Worm (Caenorhabditis elegans) whole organism, late embryonic: ENCODE measurements around the gene R05G6.5.

Source experiments
- hlh-30 ChIP-seq: sonication (generic microtip); optimal IDR thresholded peaks from 2 replicates; lab custom pipeline; 2017; ENCODE audit warnings: antibody characterized with exemption, missing genetic modification characterization, missing compliant biosample characterization; ENCODE audit not compliant: insufficient read depth
- pha-4 ChIP-seq: fragments of 150-350 bp; optimal IDR thresholded peaks from 2 replicates; lab custom pipeline; 2018; ENCODE audit warnings: missing biosample characterization, missing genetic modification reagents, missing genetic modification characterization
- pqm-1 ChIP-seq: sonication (generic microtip); optimal IDR thresholded peaks from 2 replicates; lab custom pipeline; 2016; ENCODE audit warnings: missing genetic modification characterization, missing compliant biosample characterization
- syd-9 ChIP-seq: sonication (generic microtip); optimal IDR thresholded peaks from 2 replicates; lab custom pipeline; 2016; ENCODE audit warnings: mild to moderate bottlenecking, missing genetic modification characterization, moderate library complexity, missing compliant biosample characterization
- tbx-2 ChIP-seq: sonication (generic microtip); optimal IDR thresholded peaks from 2 replicates; lab custom pipeline; 2016; ENCODE audit warnings: missing genetic modification characterization, missing compliant biosample characterization

DNA sequence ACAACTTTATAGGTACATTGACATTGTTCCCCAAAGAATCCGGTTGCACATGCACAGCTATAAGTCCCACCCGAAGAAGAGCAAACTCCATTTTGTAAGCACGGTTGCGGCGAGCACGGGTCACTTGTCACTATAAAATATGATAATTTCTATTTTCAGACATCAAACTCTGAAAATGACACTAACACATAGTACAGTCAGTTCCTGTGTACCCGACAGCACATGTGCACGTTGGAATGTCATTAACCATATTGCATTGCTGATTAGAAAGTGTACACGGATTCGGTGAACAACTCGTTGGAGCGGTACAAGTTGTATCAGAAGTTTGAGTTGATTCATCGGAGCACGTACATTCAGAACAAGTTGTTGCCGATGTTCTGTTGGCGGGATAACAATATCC lies 11.0 kb upstream of the R05G6.5 start:
- TF ChIP-seq hlh-30 (tag; lab: Kevin White, UChicago) (no peak), pqm-1 (no peak), syd-9 (tag; lab: Kevin White, UChicago) (no peak), pha-4 (tag; lab: Kevin White, UChicago) (no peak), tbx-2 (tag; lab: Kevin White, UChicago) (no peak)
